Worm (Caenorhabditis elegans) whole organism, L4/young adult: ENCODE measurements around the gene pde-4.
A peak's percentile ranks its signal among the peaks of the same experiment; 100 is the strongest.

Source experiments
- W03F9.2 ChIP-seq: fragments of 150-350 bp; optimal IDR thresholded peaks from 2 replicates; lab custom pipeline; 2014; ENCODE audit warnings: missing biosample characterization, missing genetic modification characterization
- dao-5 ChIP-seq: sonication (generic microtip); optimal IDR thresholded peaks from 2 replicates; lab custom pipeline; 2016; ENCODE audit warnings: missing genotype, missing genetic modification characterization, moderate library complexity, missing compliant biosample characterization
- him-1 ChIP-seq: sonication (generic microtip); optimal IDR thresholded peaks from 2 replicates; lab custom pipeline; 2016; ENCODE audit warnings: missing genotype, missing genetic modification reagents, missing genetic modification characterization, missing compliant biosample characterization

The pde-4 gene

ce11 chrII:7675752-7676151, 24.7 kb upstream of the pde-4 start:
- TF ChIP-seq W03F9.2 (tag; lab: Kevin White, UChicago): no peak
- TF ChIP-seq him-1: no peak
- TF ChIP-seq dao-5 (tag; lab: Kevin White, UChicago): no peak

DNA sequence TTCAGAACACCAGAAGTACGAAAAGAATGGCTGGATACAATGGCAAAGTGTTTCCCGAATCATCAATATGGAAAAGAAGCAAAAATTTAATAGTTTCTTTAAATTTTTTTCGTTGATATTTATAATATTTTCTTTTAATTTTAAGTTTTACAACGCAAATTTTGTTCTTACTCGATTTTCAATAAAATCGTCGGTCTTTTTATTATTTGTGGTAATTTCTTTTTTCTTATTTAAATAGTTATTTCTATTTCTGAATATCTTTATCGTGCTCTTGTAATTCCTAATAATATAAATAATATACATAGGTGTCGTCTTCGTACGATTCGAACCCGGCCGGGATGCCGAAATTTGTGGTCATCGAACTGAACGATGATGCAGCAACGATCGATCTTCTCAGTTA, 20.7 kb upstream of the pde-4 start, which contains the start of gene lir-1:
Gene lir-1 (plus strand): TSS at position 301 of the 400 bp plus-strand sequence.
- TF ChIP-seq him-1 (no peak), W03F9.2 (tag; lab: Kevin White, UChicago) (no peak), dao-5 (tag; lab: Kevin White, UChicago) (no peak)

DNA sequence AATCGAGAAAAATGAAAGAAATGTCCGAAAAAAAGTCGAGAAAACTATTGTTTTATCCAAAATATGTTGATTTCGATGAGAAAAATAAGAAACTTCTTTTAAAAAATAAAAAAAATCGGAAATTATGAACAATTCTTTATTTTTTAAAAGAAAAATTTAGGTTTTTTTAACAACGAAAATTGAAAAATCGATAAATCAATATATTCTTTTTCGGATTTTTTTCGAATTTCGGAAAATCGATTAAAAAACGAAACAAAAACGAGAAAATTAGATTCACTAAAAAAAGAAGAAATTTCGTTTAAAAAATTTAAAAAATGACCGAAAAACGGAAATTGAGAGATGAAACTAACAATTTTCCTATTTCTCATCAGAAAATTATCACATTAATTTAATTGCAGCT, 19.0 kb upstream of the pde-4 start:
- no peak for TF ChIP-seq him-1
- TF ChIP-seq dao-5 (tag; lab: Kevin White, UChicago): no peak

DNA sequence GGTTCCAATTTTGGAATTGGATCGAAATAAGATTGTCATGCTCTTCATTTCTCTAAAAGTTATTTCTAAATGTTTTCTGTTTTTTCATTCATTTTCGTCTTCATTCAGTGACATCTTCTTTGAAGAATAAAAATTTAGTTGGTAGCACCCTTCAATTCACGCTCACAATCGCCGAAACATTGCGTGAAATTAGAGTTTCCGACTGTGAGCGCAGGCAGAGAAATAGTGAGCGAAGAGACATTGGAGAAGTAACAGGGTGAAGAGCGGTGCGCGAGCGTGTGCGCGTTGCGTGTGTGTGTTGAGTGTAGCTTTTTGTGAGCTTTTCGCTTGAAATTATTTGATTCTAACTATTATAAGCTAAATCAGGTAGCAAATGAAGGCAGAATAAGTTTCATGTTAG, 18.4 kb upstream of the pde-4 start:
- TF ChIP-seq dao-5 (tag; lab: Kevin White, UChicago): no peak
- no peak for TF ChIP-seq him-1
- TF ChIP-seq W03F9.2 (tag; lab: Kevin White, UChicago): no peak

DNA sequence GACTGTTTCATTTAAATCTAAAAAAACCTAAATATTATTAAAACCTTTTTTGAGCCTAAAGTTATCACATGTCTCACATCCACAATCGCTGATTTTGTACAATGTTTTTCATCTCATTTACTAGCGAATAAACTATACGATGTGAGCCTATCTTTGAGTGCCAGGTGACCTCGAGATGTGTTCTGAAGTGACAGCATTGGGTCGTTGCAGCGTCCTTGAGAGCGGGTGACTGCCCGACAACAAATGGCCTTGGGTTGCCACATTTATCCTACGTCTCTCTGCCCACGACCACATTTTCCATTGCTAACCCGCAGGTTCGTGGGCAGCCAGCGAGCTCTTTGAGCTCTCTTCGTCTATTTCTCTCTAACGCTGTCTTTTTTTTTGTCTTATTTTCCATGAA, 15.9 kb upstream of the pde-4 start, which contains the start of gene lir-2:
Gene lir-2 (plus strand): TSS at position 301 of the 400 bp plus-strand sequence.
- no peak for TF ChIP-seq him-1
- no peak for TF ChIP-seq W03F9.2 (tag; lab: Kevin White, UChicago)
- no peak for TF ChIP-seq dao-5 (tag; lab: Kevin White, UChicago)

- TF ChIP-seq dao-5 (tag; lab: Kevin White, UChicago) (no peak), W03F9.2 (tag; lab: Kevin White, UChicago) (no peak), him-1 (no peak)
Measured at ce11 chrII:7666338-7666737, 15.3 kb upstream of the pde-4 start.

DNA sequence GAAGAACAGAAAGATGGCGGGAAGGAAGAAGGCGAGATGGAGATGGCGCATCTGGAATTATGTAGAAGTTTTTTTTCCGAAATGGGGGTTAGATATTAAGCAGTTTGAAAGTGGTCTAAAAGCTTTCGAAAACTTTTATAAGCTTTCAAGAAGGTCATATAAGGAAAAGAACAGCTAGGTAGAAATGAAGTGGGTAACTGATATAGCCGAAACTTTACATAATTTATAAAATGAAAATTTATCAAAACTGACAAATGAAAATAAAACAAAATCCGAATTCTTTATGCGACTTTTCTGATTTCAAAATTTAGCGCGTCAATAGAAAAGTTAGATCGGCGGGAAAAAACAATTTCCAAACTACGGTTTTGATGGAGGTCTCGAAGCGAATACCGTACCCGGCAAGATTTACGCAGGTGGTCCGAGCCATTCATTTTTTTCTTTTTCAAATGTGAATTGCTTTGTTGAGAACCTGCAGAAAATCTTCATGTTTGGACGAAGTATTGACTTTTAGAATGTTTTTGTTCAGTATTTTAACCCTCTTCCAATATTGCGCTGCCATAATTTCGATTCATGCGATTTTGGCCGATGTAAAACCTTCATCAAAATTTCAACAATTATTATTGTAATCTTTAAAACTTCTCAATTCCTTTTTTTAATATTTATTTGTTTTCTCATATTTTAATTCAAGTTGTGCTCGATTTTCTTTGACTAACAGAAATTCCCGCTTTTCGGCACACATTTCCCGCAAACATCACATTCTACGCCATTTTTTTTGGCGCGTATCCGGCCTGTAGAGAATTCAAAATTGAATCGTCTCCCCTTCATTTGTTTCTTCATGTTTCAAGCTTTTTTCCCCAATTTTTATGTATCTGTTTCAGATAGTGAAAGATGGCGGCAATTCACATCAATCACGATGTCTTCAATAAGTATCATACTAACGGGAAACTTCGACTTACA, 12.9 kb upstream of the pde-4 start, which contains the start of the genes F18A1.7 and rpa-1:
Gene F18A1.7 (minus strand): TSS at position 51 of the 957 bp plus-strand sequence.
Gene rpa-1 (plus strand): TSS at position 879 of the 957 bp plus-strand sequence.
- TF ChIP-seq W03F9.2 (tag; lab: Kevin White, UChicago) (no peak), him-1 (no peak), dao-5 (tag; lab: Kevin White, UChicago) (no peak)

DNA sequence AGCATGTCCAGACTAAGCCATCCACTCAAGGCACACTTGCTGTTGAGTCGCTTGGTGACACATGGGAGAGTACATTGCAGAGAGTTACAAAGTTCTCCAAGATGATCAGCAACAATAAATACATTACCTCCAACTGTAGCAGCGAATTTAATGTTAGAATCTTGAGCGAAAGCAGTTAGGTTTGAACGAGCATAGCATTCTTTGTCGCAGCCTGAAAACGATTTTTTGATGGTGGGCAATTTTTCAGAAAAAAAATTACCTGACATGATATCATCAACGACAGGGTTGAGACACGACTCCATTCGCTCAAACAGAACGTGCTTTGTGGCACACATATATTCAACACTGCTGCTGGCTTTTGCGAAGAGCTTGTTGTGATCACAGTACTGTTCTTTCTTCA, 12.0 kb upstream of the pde-4 start:
- TF ChIP-seq him-1 (no peak), dao-5 (tag; lab: Kevin White, UChicago) (no peak), W03F9.2 (tag; lab: Kevin White, UChicago) (no peak)

- no peak for TF ChIP-seq him-1
- no peak for TF ChIP-seq dao-5 (tag; lab: Kevin White, UChicago)
- TF ChIP-seq W03F9.2 (tag; lab: Kevin White, UChicago): no peak
Measured at ce11 chrII:7662008-7662686, 11.1 kb upstream of the pde-4 start, which contains the start of gene alfa-1. Gene alfa-1, minus strand, starts transcription at chrII:7662522.

- no peak for TF ChIP-seq him-1
- TF ChIP-seq W03F9.2 (tag; lab: Kevin White, UChicago): no peak
- no peak for TF ChIP-seq dao-5 (tag; lab: Kevin White, UChicago)
Measured at ce11 chrII:7643214-7643613, 7.8 kb downstream of the pde-4 start.

- TF ChIP-seq W03F9.2 (tag; lab: Kevin White, UChicago) (no peak), him-1 (peak; percentile 81)
Measured at ce11 chrII:7642016-7642653, 8.9 kb downstream of the pde-4 start.

DNA sequence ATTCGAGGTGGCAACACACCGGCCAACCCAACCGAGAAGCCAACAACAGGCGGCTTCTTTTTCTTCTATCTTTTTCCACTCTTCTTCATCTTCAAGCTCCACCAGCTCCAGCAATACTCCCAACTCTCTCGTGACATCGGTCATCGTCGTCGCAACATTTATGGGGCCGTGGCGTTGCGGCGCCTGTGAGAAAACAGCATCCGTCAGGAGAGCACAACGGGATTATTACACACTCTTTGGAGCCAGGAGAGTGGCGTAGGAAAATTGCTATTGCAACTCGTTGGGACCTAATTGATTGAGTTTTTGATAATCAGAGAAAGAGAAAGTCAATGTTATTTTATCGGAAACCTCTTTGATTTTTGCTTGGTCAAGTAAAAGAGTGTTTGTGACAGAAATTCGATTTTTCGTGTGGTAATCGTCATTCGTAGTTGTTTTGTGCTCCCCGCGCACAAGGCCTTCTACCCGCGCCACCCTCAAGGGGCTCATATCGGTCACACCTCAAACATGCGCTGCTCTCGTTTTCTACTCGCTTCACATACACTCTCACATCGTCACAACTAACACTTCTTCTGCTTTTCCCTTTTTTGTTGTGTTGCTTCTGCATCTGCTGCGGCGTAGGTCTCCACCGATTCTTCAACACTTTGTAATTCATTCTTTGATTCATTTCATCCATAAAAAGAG, 10.7 kb downstream of the pde-4 start:
- TF ChIP-seq dao-5 (tag; lab: Kevin White, UChicago): no peak
- no peak for TF ChIP-seq him-1
- TF ChIP-seq W03F9.2 (tag; lab: Kevin White, UChicago): no peak

DNA sequence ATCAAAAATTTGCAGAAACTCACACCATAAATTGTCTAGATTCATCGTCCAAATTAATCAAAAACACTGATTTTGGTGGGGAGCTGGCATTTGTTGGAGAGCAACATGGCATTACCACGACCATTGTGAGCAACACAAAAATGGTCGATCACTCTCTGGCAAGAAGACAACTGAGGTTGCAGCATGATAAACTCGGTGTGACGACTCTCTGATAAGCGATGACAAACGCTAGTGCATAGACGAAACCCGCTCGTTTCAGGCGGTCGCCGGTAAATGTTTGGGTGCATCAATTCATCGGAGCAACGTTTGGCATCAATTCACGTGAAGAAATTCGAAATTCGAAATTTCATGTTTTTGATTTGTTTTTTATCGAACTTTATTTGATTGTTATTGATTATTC, 12.0 kb downstream of the pde-4 start:
- TF ChIP-seq him-1 (no peak), dao-5 (tag; lab: Kevin White, UChicago) (no peak), W03F9.2 (tag; lab: Kevin White, UChicago) (no peak)
